Fruit fly (Drosophila melanogaster) whole organism, embryonic: ENCODE measurements around the gene Cpr67Fa2.

Source experiments
- C15 ChIP-seq: fragments of 200-800 bp; sonication (Bioruptor generic); IDR thresholded peaks from 3 replicates; pipeline ENCODE4 v1.3.6; 2022; ENCODE audit warnings: missing biosample characterization, missing genetic modification characterization
- CG10654 ChIP-seq: fragments of 200-800 bp; sonication (Bioruptor generic); optimal IDR thresholded peaks from 2 replicates; lab custom pipeline; 2016; ENCODE audit warnings: missing biosample characterization, missing genetic modification characterization
- CG12659 ChIP-seq: fragments of 200-800 bp; sonication (Bioruptor generic); optimal IDR thresholded peaks from 3 replicates; lab custom pipeline; 2017; ENCODE audit warnings: mild to moderate bottlenecking, missing biosample characterization, missing genetic modification reagents, missing genetic modification characterization
- CG12744 ChIP-seq: fragments of 200-800 bp; sonication (Bioruptor generic); optimal IDR thresholded peaks from 2 replicates; lab custom pipeline; 2016; ENCODE audit warnings: missing biosample characterization, missing genetic modification characterization
- CG13287 ChIP-seq: fragments of 200-800 bp; sonication (Bioruptor generic); IDR thresholded peaks from 2 replicates; pipeline ENCODE4 v1.3.6; 2022; ENCODE audit warnings: missing biosample characterization, missing genetic modification characterization; ENCODE audit not compliant: partially characterized antibody
- CG14050 ChIP-seq: fragments of 200-800 bp; sonication (Bioruptor generic); IDR thresholded peaks from 3 replicates; pipeline ENCODE4 v1.3.6; 2022; ENCODE audit warnings: missing biosample characterization, missing genetic modification characterization
- CG1647 ChIP-seq: fragments of 200-800 bp; sonication (Bioruptor generic); optimal IDR thresholded peaks from 3 replicates; lab custom pipeline; 2016; ENCODE audit warnings: missing biosample characterization, missing genetic modification characterization
- CG17359 ChIP-seq: fragments of 200-800 bp; sonication (Bioruptor generic); optimal IDR thresholded peaks from 3 replicates; lab custom pipeline; 2018; ENCODE audit warnings: missing biosample characterization, mild to moderate bottlenecking, missing genetic modification characterization, moderate library complexity
- CG17568 ChIP-seq: fragments of 200-800 bp; sonication (Bioruptor generic); optimal IDR thresholded peaks from 2 replicates; lab custom pipeline; 2018; ENCODE audit warnings: missing biosample characterization, mild to moderate bottlenecking, missing genetic modification characterization, moderate library complexity
- CG2202 ChIP-seq: fragments of 200-800 bp; sonication (Bioruptor generic); optimal IDR thresholded peaks from 2 replicates; lab custom pipeline; 2018; ENCODE audit warnings: missing biosample characterization, mild to moderate bottlenecking, missing genetic modification characterization
- CG2678 ChIP-seq: fragments of 200-800 bp; sonication (Bioruptor generic); optimal IDR thresholded peaks from 3 replicates; lab custom pipeline; 2019; ENCODE audit warnings: missing biosample characterization, mild to moderate bottlenecking, missing genetic modification characterization, moderate library complexity
- CG2889 ChIP-seq: fragments of 200-800 bp; sonication (Bioruptor generic); IDR thresholded peaks from 3 replicates; pipeline ENCODE4 v1.3.6; 2022; ENCODE audit warnings: missing biosample characterization, missing genetic modification characterization
- CG30431 ChIP-seq: fragments of 200-800 bp; sonication (Bioruptor generic); optimal IDR thresholded peaks from 2 replicates; lab custom pipeline; 2017; ENCODE audit warnings: missing biosample characterization, missing genetic modification characterization
- CG4404 ChIP-seq: fragments of 200-800 bp; sonication (Bioruptor generic); IDR thresholded peaks from 2 replicates; pipeline ENCODE4 v1.3.6; 2022; ENCODE audit warnings: missing biosample characterization, missing genetic modification characterization
- CG7963 ChIP-seq: fragments of 200-800 bp; sonication (Bioruptor generic); IDR thresholded peaks from 3 replicates; pipeline ENCODE4 v1.3.6; 2022; ENCODE audit warnings: missing biosample characterization, missing genetic modification characterization; ENCODE audit not compliant: partially characterized antibody
- CG9609 ChIP-seq: fragments of 200-800 bp; sonication (Bioruptor generic); optimal IDR thresholded peaks from 3 replicates; lab custom pipeline; 2016; ENCODE audit warnings: missing biosample characterization, missing genetic modification characterization
- CG9817 ChIP-seq: fragments of 200-800 bp; sonication (Bioruptor generic); optimal IDR thresholded peaks from 2 replicates; lab custom pipeline; 2018; ENCODE audit warnings: missing biosample characterization, mild to moderate bottlenecking, missing genetic modification characterization, moderate library complexity
- Chrac-16 ChIP-seq: fragments of 200-800 bp; sonication (Bioruptor generic); optimal IDR thresholded peaks from 3 replicates; lab custom pipeline; 2016; ENCODE audit warnings: missing biosample characterization, missing genetic modification characterization
- CrebB ChIP-seq: fragments of 200-800 bp; sonication (Bioruptor generic); optimal IDR thresholded peaks from 3 replicates; lab custom pipeline; 2018; ENCODE audit warnings: missing biosample characterization, mild to moderate bottlenecking, missing genetic modification characterization
- Dek ChIP-seq: fragments of 200-800 bp; sonication (Bioruptor generic); optimal IDR thresholded peaks from 3 replicates; lab custom pipeline; 2019; ENCODE audit warnings: missing biosample characterization, mild to moderate bottlenecking, missing genetic modification characterization, moderate library complexity
- Dip3 ChIP-seq: fragments of 200-800 bp; sonication (Bioruptor generic); optimal IDR thresholded peaks from 3 replicates; lab custom pipeline; 2016; ENCODE audit warnings: missing biosample characterization, missing genetic modification characterization
- Drgx ChIP-seq: fragments of 200-800 bp; sonication (Bioruptor generic); IDR thresholded peaks from 2 replicates; pipeline ENCODE4 v1.3.6; 2022; ENCODE audit warnings: missing biosample characterization, missing genetic modification characterization
- Gug ChIP-seq: fragments of 200-800 bp; sonication (Bioruptor generic); IDR thresholded peaks from 4 replicates; pipeline ENCODE4 v1.3.6; 2022; ENCODE audit warnings: missing biosample characterization, missing genetic modification characterization
- Kr ChIP-seq: fragments of 200-800 bp; sonication (Bioruptor generic); optimal IDR thresholded peaks from 2 replicates; lab custom pipeline; 2017; ENCODE audit warnings: missing biosample characterization, mild to moderate bottlenecking, missing genetic modification characterization
- Max ChIP-seq: fragments of 200-800 bp; sonication (Bioruptor generic); optimal IDR thresholded peaks from 2 replicates; lab custom pipeline; 2016; ENCODE audit warnings: missing biosample characterization, mild to moderate bottlenecking, missing genetic modification characterization
- Meics ChIP-seq: fragments of 200-800 bp; sonication (Bioruptor generic); optimal IDR thresholded peaks from 2 replicates; lab custom pipeline; 2017; ENCODE audit warnings: missing biosample characterization, mild to moderate bottlenecking, missing genetic modification characterization
- NC2α ChIP-seq: fragments of 200-800 bp; sonication (Bioruptor generic); optimal IDR thresholded peaks from 2 replicates; lab custom pipeline; 2016; ENCODE audit warnings: missing biosample characterization, missing genetic modification characterization
- Pdp1 ChIP-seq, 2 experiments: fragments of 200-800 bp; sonication (Bioruptor generic); optimal IDR thresholded peaks; 3 replicates each; lab custom pipeline; 2016; ENCODE audit warnings: missing biosample characterization in 2 of 2, missing genetic modification characterization in 2 of 2, mild to moderate bottlenecking in 1 of 2, moderate library complexity in 1 of 2
- Side ChIP-seq: fragments of 200-800 bp; sonication (Bioruptor generic); optimal IDR thresholded peaks from 2 replicates; lab custom pipeline; 2016; ENCODE audit warnings: missing biosample characterization, missing genetic modification characterization
- YL-1 ChIP-seq: fragments of 200-800 bp; sonication (Bioruptor generic); optimal IDR thresholded peaks from 3 replicates; lab custom pipeline; 2017; ENCODE audit warnings: missing biosample characterization, mild to moderate bottlenecking, missing genetic modification characterization
- az2 ChIP-seq: fragments of 200-800 bp; sonication (Bioruptor generic); optimal IDR thresholded peaks from 3 replicates; lab custom pipeline; 2016; ENCODE audit warnings: missing biosample characterization, missing genetic modification characterization
- bigmax ChIP-seq: fragments of 200-800 bp; sonication (Bioruptor generic); optimal IDR thresholded peaks from 2 replicates; lab custom pipeline; 2018; ENCODE audit warnings: missing biosample characterization, mild to moderate bottlenecking, missing genetic modification characterization
- bowl ChIP-seq: fragments of 200-800 bp; sonication (Bioruptor generic); IDR thresholded peaks from 2 replicates; pipeline ENCODE4 v1.3.6; 2022; ENCODE audit warnings: missing biosample characterization, missing genetic modification characterization
- emc ChIP-seq: fragments of 200-800 bp; sonication (Bioruptor generic); optimal IDR thresholded peaks from 2 replicates; lab custom pipeline; 2016; ENCODE audit warnings: missing biosample characterization, missing genetic modification characterization
- fd102C ChIP-seq: fragments of 200-800 bp; sonication (Bioruptor generic); optimal IDR thresholded peaks from 2 replicates; lab custom pipeline; 2018; ENCODE audit warnings: missing biosample characterization, mild to moderate bottlenecking, missing genetic modification characterization, moderate library complexity
- ham ChIP-seq: fragments of 200-800 bp; sonication (Bioruptor generic); IDR thresholded peaks from 2 replicates; pipeline ENCODE4 v1.3.6; 2022; ENCODE audit warnings: missing biosample characterization, missing genetic modification characterization
- her ChIP-seq: fragments of 200-800 bp; sonication (Bioruptor generic); optimal IDR thresholded peaks from 2 replicates; lab custom pipeline; 2016; ENCODE audit warnings: missing biosample characterization, missing genetic modification characterization
- insv ChIP-seq, 2 experiments: fragments of 200-800 bp; sonication (Bioruptor generic); optimal IDR thresholded peaks; 3 replicates each; lab custom pipeline; 2016 to 2018; ENCODE audit warnings: missing biosample characterization in 2 of 2, missing genetic modification characterization in 2 of 2
- ken ChIP-seq: fragments of 200-800 bp; sonication (Bioruptor generic); IDR thresholded peaks from 3 replicates; pipeline ENCODE4 v1.3.6; 2022; ENCODE audit warnings: missing biosample characterization, missing genetic modification characterization
- kni ChIP-seq: fragments of 200-800 bp; sonication (Bioruptor generic); optimal IDR thresholded peaks from 3 replicates; lab custom pipeline; 2017; ENCODE audit warnings: mild to moderate bottlenecking, missing biosample characterization, missing genetic modification reagents, missing genetic modification characterization
- oc ChIP-seq: fragments of 200-800 bp; sonication (Bioruptor generic); optimal IDR thresholded peaks from 2 replicates; lab custom pipeline; 2018; ENCODE audit warnings: missing biosample characterization, mild to moderate bottlenecking, missing genetic modification characterization, moderate library complexity
- onecut ChIP-seq: fragments of 200-800 bp; sonication (Bioruptor generic); IDR thresholded peaks from 2 replicates; pipeline ENCODE4 v1.3.6; 2022; ENCODE audit warnings: missing biosample characterization, missing genetic modification characterization
- org-1 ChIP-seq: fragments of 200-800 bp; sonication (Bioruptor generic); optimal IDR thresholded peaks from 2 replicates; lab custom pipeline; 2017; ENCODE audit warnings: missing biosample characterization, missing genetic modification characterization
- ranshi ChIP-seq: fragments of 200-800 bp; sonication (Bioruptor generic); IDR thresholded peaks from 2 replicates; pipeline ENCODE4 v1.3.6; 2022; ENCODE audit warnings: missing biosample characterization, missing genetic modification characterization
- sc ChIP-seq, 3 experiments: fragments of >200 bp in 2 of 3; fragments of 200-800 bp in 1 of 3; sonication (Bioruptor generic) in 1 of 3; optimal IDR thresholded peaks; 2 replicates in 2 of 3; 3 replicates in 1 of 3; lab custom pipeline; 2017; ENCODE audit warnings: mild to moderate bottlenecking in 1 of 3, missing biosample characterization in 1 of 3, missing genetic modification characterization in 1 of 3, missing genetic modification reagents in 1 of 3
- tin ChIP-seq: fragments of 200-800 bp; sonication (Bioruptor generic); optimal IDR thresholded peaks from 3 replicates; lab custom pipeline; 2016; ENCODE audit warnings: missing biosample characterization, missing genetic modification characterization
- tll ChIP-seq, 2 experiments: fragments of 200-800 bp in 1 of 2; fragments of >200 bp in 1 of 2; sonication (Bioruptor generic) in 1 of 2; optimal IDR thresholded peaks; 2 replicates each; lab custom pipeline; 2017 to 2019; ENCODE audit warnings: missing biosample characterization in 2 of 2, missing genetic modification characterization in 2 of 2, mild to moderate bottlenecking in 1 of 2, moderate library complexity in 1 of 2
- ttk ChIP-seq: fragments of 200-800 bp; sonication (Bioruptor generic); IDR thresholded peaks from 2 replicates; pipeline ENCODE4 v2.1.2; 2022; ENCODE audit warnings: missing biosample characterization, missing genetic modification characterization
- twi ChIP-seq: fragments of 200-800 bp; optimal IDR thresholded peaks from 2 replicates; lab custom pipeline; 2019; ENCODE audit warnings: missing biosample characterization, mild to moderate bottlenecking, missing genetic modification characterization, moderate library complexity
- unc-4 ChIP-seq: fragments of 200-800 bp; sonication (Bioruptor generic); IDR thresholded peaks from 2 replicates; pipeline ENCODE4 v1.3.6; 2022; ENCODE audit warnings: missing biosample characterization, missing genetic modification characterization; ENCODE audit not compliant: partially characterized antibody
- wdn ChIP-seq: fragments of 200-800 bp; sonication (Bioruptor generic); IDR thresholded peaks from 2 replicates; pipeline ENCODE4 v1.3.6; 2022; ENCODE audit warnings: missing biosample characterization, missing genetic modification characterization

The Cpr67Fa2 gene

DNA sequence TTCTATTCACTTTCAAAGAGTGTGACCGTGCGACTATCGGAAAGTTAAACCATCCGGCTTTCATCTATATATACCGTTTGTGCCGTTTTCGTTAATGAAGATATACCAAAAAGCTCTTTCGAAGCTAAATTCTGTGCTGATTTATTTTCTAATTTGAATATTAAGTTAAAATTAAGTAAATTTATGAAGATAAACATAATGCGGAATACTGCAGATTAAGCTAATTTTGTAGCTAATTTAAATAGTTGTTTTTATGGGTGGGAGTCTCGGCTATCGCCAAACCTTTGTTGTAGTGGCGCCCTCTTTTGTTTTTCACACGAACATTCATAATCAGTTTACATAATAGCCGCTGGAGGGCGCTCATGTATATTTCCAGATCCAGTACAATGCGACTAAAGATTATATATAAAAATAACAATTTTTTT lies 7.6 kb downstream of the Cpr67Fa2 start, which contains the start of gene Aps (continued):
- TF ChIP-seq fd102C (no peak), twi (tag; lab: Kevin White, UChicago) (peak; percentile 21), insv (GFP tag; optimal IDR thresholded peaks at IDR 0.05; lab: Kevin White, UChicago) (peak in 1 of 2 experiments; percentile 2), Chrac-16 (peak; percentile 65), Drgx (GFP tag; lab: Robert Waterston, UW) (no peak), NC2α (no peak), ken (GFP tag; lab: Robert Waterston, UW) (no peak), sc (optimal IDR thresholded peaks at IDR 0.05; lab: Kevin White, UChicago) (no peak), sc (GFP tag; optimal IDR thresholded peaks at IDR 0.05; lab: Kevin White, UChicago) (no peak), CrebB (no peak), Gug (GFP tag; lab: Robert Waterston, UW) (peak; percentile 27; the same call in 1 of the 4 replicates), her (no peak), bowl (GFP tag; lab: Robert Waterston, UW) (no peak), CG4404 (GFP tag; lab: Robert Waterston, UW) (no peak), unc-4 (GFP tag; lab: Robert Waterston, UW) (no peak), wdn (GFP tag; lab: Robert Waterston, UW) (no peak), kni (GFP tag; lab: Kevin White, UChicago) (no peak), Pdp1 (GFP tag; optimal IDR thresholded peaks at IDR 0.05; lab: Kevin White, UChicago) (peak; percentile 47 to 65), Max (GFP tag; lab: Kevin White, UChicago) (peak; percentile 20), bigmax (GFP tag; lab: Kevin White, UChicago) (no peak), CG2202 (tag; lab: Kevin White, UChicago) (no peak), CG2889 (GFP tag; lab: Robert Waterston, UW) (no peak), CG17568 (GFP tag; lab: Kevin White, UChicago) (no peak), org-1 (GFP tag; lab: Kevin White, UChicago) (no peak), ham (no peak), oc (tag; lab: Kevin White, UChicago) (peak; percentile 13), YL-1 (GFP tag; lab: Kevin White, UChicago) (no peak), ranshi (GFP tag; lab: Robert Waterston, UW) (no peak), Dek (no peak), CG10654 (no peak), CG9817 (tag; lab: Kevin White, UChicago) (peak; percentile 59), CG2678 (tag; lab: Kevin White, UChicago) (peak; percentile 29), CG1647 (peak; percentile 19), emc (GFP tag; lab: Kevin White, UChicago) (no peak), Kr (GFP tag; lab: Kevin White, UChicago) (no peak), CG12659 (peak; percentile 82), CG30431 (GFP tag; lab: Kevin White, UChicago) (peak; percentile 16), az2 (GFP tag; lab: Kevin White, UChicago) (peak; percentile 62), CG17359 (peak; percentile 17), CG13287 (GFP tag; lab: Robert Waterston, UW) (no peak), C15 (no peak), CG12744 (GFP tag; lab: Kevin White, UChicago) (no peak), Side (GFP tag; lab: Kevin White, UChicago) (no peak), ttk (GFP tag; lab: Robert Waterston, UW) (no peak; the same call in 1 of the 2 replicates), Meics (GFP tag; lab: Kevin White, UChicago) (no peak), Dip3 (GFP tag; lab: Kevin White, UChicago) (no peak), CG7963 (GFP tag; lab: Robert Waterston, UW) (no peak), tll (GFP tag; optimal IDR thresholded peaks at IDR 0.05; lab: Kevin White, UChicago) (no peak), CG9609 (GFP tag; lab: Kevin White, UChicago) (peak; percentile 12), onecut (no peak; the same call in 1 of the 2 replicates), tin (peak; percentile 27), CG14050 (GFP tag; lab: Robert Waterston, UW) (peak; percentile 22; the same call in 1 of the 3 replicates)
